Fruit fly (Drosophila melanogaster): ENCODE data around the gene RpS10a.

The RpS10a gene

DNA sequence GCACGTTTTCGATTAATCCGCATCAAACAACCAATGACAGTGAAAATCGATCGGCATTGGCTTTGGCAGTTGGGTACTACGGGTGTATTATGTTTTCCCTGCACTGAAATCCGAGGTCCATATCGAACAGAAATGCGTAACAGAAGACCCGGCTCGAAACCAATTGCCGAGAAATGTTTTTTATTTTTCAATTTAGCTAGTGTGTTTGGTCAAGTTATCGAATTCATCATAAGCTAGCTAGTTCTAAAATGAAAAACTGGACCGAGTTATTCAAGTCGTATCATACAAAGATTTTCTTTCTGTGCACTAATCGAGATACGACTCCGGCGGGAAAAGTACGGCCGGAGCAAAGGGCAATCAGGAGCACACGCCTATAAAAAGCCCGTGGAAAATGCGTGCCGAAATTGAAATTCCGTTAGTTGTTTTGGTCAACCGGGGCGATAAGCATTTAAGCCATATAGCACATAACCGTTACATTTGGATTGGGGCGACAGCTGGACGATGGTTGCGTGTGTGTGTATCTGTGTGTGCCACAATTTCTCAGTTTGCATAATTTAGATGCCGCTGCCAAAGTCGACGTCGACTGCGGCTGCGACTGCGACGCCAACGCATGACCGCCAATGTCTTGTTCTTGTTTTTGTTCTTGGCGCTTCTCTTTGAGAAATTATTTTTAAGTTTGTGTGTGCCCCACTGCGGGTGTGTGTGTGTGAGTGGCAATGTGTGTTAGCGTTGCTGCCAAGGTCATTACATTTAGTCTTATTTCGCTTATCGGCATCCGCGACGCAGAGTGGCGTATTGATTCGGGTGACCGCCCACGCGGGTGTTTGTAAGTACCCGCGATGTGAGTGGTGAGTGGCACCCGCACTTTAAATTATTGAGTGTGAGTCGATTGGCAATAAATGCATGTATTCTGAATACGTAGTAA is 43.2 kb upstream of the RpS10a start (continued):
- TF ChIP-seq unc-4 (GFP tag; IDR thresholded peaks at IDR 0.05; ENCODE audit: partially characterized antibody) (no peak), Antp (GFP tag; optimal IDR thresholded peaks at IDR 0.05) (peak; percentile 9), MTF-1 (GFP tag; optimal IDR thresholded peaks at IDR 0.05; ENCODE audit: borderline replicate concordance) (no peak), Med (GFP tag) (peak; percentile 87), prd (optimal IDR thresholded peaks at IDR 0.05) (no peak), prd (GFP tag; IDR thresholded peaks at IDR 0.05) (0 out of 3 replicates have a peak, but pooled peaks have one; percentile 11), eve (GFP tag; optimal IDR thresholded peaks at IDR 0.05) (no peak), CG10654 (GFP tag; optimal IDR thresholded peaks at IDR 0.05) (no peak), h (optimal IDR thresholded peaks at IDR 0.05) (no peak), Dad (GFP tag; optimal IDR thresholded peaks at IDR 0.05) (no peak), ssp (GFP tag; IDR thresholded peaks at IDR 0.05) (no peak), CG11398 (GFP tag; optimal IDR thresholded peaks at IDR 0.05) (no peak), gt (GFP tag; IDR thresholded peaks at IDR 0.05) (no peak), tx (GFP tag; optimal IDR thresholded peaks at IDR 0.05) (no peak), CG14667 (GFP tag; IDR thresholded peaks at IDR 0.05) (no peak), Trl (optimal IDR thresholded peaks at IDR 0.05) (no peak), Trl (GFP tag; optimal IDR thresholded peaks at IDR 0.05) (no peak), CG3726 (GFP tag; IDR thresholded peaks at IDR 0.05) (no peak), Tbp (GFP tag; optimal IDR thresholded peaks at IDR 0.05) (no peak), abd-A (tag; optimal IDR thresholded peaks at IDR 0.05) (peak; percentile 3), CG12769 (tag; optimal IDR thresholded peaks at IDR 0.05) (no peak), CG16813 (GFP tag; IDR thresholded peaks at IDR 0.05; ENCODE audit: partially characterized antibody) (no peak), CG6254 (GFP tag; optimal IDR thresholded peaks at IDR 0.05) (no peak), ranshi (GFP tag; IDR thresholded peaks at IDR 0.05) (0 out of 2 replicates have a peak, but pooled peaks have one; percentile 7), CG14050 (GFP tag; IDR thresholded peaks at IDR 0.05) (no peak), CoRest (tag; optimal IDR thresholded peaks at IDR 0.05) (no peak), Abd-B (GFP tag; optimal IDR thresholded peaks at IDR 0.05) (no peak), CG6175 (GFP tag; IDR thresholded peaks at IDR 0.05) (peak; percentile 72; the same call in 1 of the 3 replicates), Hr3 (GFP tag; optimal IDR thresholded peaks at IDR 0.05) (no peak), CG9437 (GFP tag; optimal IDR thresholded peaks at IDR 0.05) (no peak), eyg (GFP tag; optimal IDR thresholded peaks at IDR 0.05) (no peak), CG18619 (GFP tag; optimal IDR thresholded peaks at IDR 0.05) (no peak), CG10274 (GFP tag; optimal IDR thresholded peaks at IDR 0.05) (no peak), fd64A (GFP tag; optimal IDR thresholded peaks at IDR 0.05) (no peak), pnt (GFP tag; optimal IDR thresholded peaks at IDR 0.05) (no peak), CG7271 (tag; optimal IDR thresholded peaks at IDR 0.05) (no peak), CG4360 (GFP tag; IDR thresholded peaks at IDR 0.05) (no peak), ac (GFP tag; optimal IDR thresholded peaks at IDR 0.05) (no peak), pfk (GFP tag; optimal IDR thresholded peaks at IDR 0.05) (no peak), CG2120 (GFP tag; optimal IDR thresholded peaks at IDR 0.05) (peak; percentile 19), zfh2 (GFP tag; optimal IDR thresholded peaks at IDR 0.05) (no peak), CG6272 (GFP tag; IDR thresholded peaks at IDR 0.05) (no peak), CG17361 (GFP tag; IDR thresholded peaks at IDR 0.05) (no peak), CG1792 (GFP tag; optimal IDR thresholded peaks at IDR 0.05) (no peak), run (tag; optimal IDR thresholded peaks at IDR 0.05) (no peak), pb (GFP tag; optimal IDR thresholded peaks at IDR 0.05) (no peak)
